Worm (Caenorhabditis elegans) whole organism, young adult: ENCODE data around the gene F48A11.4.

Source experiments
- B0035.1 ChIP-seq: sonication (generic microtip); optimal IDR thresholded peaks from 2 replicates; lab custom pipeline; 2016; ENCODE audit warnings: missing genetic modification characterization, mild to moderate bottlenecking, missing compliant biosample characterization, missing genotype, missing genetic modification reagents
- D2030.7 ChIP-seq: fragments of 200-800 bp; sonication (Bioruptor generic); IDR thresholded peaks from 2 replicates; pipeline ENCODE4 v1.3.6; 2022; ENCODE audit warnings: missing genetic modification reagents, missing genetic modification characterization, missing compliant biosample characterization
- F49E8.2 ChIP-seq: sonication (generic microtip); optimal IDR thresholded peaks from 3 replicates; lab custom pipeline; 2017; ENCODE audit warnings: missing genetic modification characterization, mild to moderate bottlenecking, missing compliant biosample characterization, antibody characterized with exemption, moderate library complexity; ENCODE audit not compliant: insufficient read depth
- F57C9.4 ChIP-seq: sonication (generic microtip); optimal IDR thresholded peaks from 2 replicates; lab custom pipeline; 2017; ENCODE audit warnings: mild to moderate bottlenecking, missing genetic modification characterization, missing compliant biosample characterization
- akir-1 ChIP-seq: fragments of 200-800 bp; sonication (Bioruptor generic); optimal IDR thresholded peaks from 2 replicates; lab custom pipeline; 2018; ENCODE audit warnings: mild to moderate bottlenecking, missing genetic modification characterization, moderate library complexity, missing compliant biosample characterization
- ceh-58 ChIP-seq: fragments of 200-800 bp; sonication (Bioruptor generic); IDR thresholded peaks from 2 replicates; pipeline ENCODE4 v1.3.6; 2022; ENCODE audit warnings: missing genetic modification characterization, missing compliant biosample characterization
- mes-4 ChIP-seq: sonication (generic microtip); optimal IDR thresholded peaks from 2 replicates; lab custom pipeline; 2016; ENCODE audit warnings: missing genotype, missing genetic modification characterization, missing compliant biosample characterization
- snpc-1.3 ChIP-seq: sonication (generic microtip); optimal IDR thresholded peaks from 2 replicates; lab custom pipeline; 2017; ENCODE audit warnings: missing genetic modification characterization, mild to moderate bottlenecking, missing compliant biosample characterization, antibody characterized with exemption, moderate library complexity, missing genotype, missing genetic modification reagents; ENCODE audit not compliant: insufficient read depth
- unc-62 ChIP-seq: fragments of 150-350 bp; optimal IDR thresholded peaks from 2 replicates; lab custom pipeline; 2014; ENCODE audit warnings: missing biosample characterization, missing genetic modification reagents, missing genetic modification characterization
- ztf-26 ChIP-seq: sonication (generic microtip); optimal IDR thresholded peaks from 2 replicates; lab custom pipeline; 2017; ENCODE audit warnings: missing genetic modification characterization, missing compliant biosample characterization

DNA sequence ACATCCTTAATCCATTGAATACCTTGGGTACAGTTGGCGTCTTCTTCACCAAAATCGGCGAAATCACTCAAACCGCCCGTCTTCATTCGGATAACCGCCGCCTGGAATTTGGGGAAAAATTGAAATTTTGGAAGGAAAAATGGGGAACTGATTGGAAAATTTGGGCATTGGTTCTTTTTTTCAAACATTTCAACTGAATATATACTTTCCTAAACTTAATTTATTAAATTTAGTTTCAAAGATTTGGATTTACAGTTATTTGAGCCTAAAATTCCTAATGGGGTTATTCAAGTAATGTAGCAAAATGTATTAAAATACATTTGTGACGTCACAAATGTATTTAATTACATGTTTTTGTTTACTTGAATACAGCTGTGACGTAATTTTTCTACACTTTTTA lies 21.3 kb upstream of the F48A11.4 start, which contains the start of gene laat-1:
- TF ChIP-seq D2030.7 (GFP tag; lab: Robert Waterston, UW) (no peak), F49E8.2 (no peak), unc-62 (no peak), ceh-58 (GFP tag; lab: Robert Waterston, UW) (no peak), B0035.1 (no peak), mes-4 (no peak), akir-1 (GFP tag; lab: Kevin White, UChicago) (no peak), ztf-26 (no peak), F57C9.4 (tag; lab: Kevin White, UChicago) (no peak), snpc-1.3 (tag; lab: Kevin White, UChicago) (no peak)
